Worm (Caenorhabditis elegans) whole organism, midembryonic: ENCODE measurements around the gene oac-2.

Experiments used
- T22C8.4 ChIP-seq: fragments of 200-800 bp; sonication (Bioruptor generic); IDR thresholded peaks from 2 replicates; pipeline ENCODE4 v1.3.6; 2022; ENCODE audit warnings: missing genetic modification characterization, missing compliant biosample characterization
- cog-1 ChIP-seq: sonication (generic microtip); optimal IDR thresholded peaks from 2 replicates; lab custom pipeline; 2016; ENCODE audit warnings: missing genetic modification characterization, missing compliant biosample characterization
- flt-1 ChIP-seq: fragments of 200-800 bp; sonication (Bioruptor generic); IDR thresholded peaks from 2 replicates; pipeline ENCODE4 v1.3.6; 2022; ENCODE audit warnings: missing genetic modification characterization, missing compliant biosample characterization
- med-1 ChIP-seq: sonication (generic microtip); optimal IDR thresholded peaks from 2 replicates; lab custom pipeline; 2017; ENCODE audit warnings: missing genetic modification characterization, mild to moderate bottlenecking, missing compliant biosample characterization, antibody characterized with exemption, missing genetic modification reagents; ENCODE audit not compliant: insufficient read depth
- ref-1 ChIP-seq: fragments of 200-800 bp; sonication (Bioruptor generic); conservative IDR thresholded peaks from 2 replicates; pipeline ENCODE4 v1.3.6; 2022; ENCODE audit warnings: missing genetic modification reagents, missing genetic modification characterization, missing compliant biosample characterization
- tab-1 ChIP-seq: fragments of 200-800 bp; sonication (Bioruptor generic); IDR thresholded peaks from 2 replicates; pipeline ENCODE4 v1.3.6; 2022; ENCODE audit warnings: missing genetic modification characterization, missing compliant biosample characterization
- ztf-23 ChIP-seq: fragments of 200-800 bp; sonication (Bioruptor generic); IDR thresholded peaks from 2 replicates; pipeline ENCODE4 v1.3.6; 2022; ENCODE audit warnings: missing genetic modification reagents, missing genetic modification characterization, missing compliant biosample characterization
- ztf-29 ChIP-seq: fragments of 200-800 bp; sonication (Bioruptor generic); IDR thresholded peaks from 2 replicates; pipeline ENCODE4 v1.3.6; 2022; ENCODE audit warnings: missing genetic modification reagents, missing genetic modification characterization, missing compliant biosample characterization

ce11 chrV:3455135-3455747, 19.7 kb downstream of the oac-2 start:
- TF ChIP-seq cog-1 (tag; lab: Kevin White, UChicago) (no peak), flt-1 (no peak), T22C8.4 (GFP tag; lab: Robert Waterston, UW) (no peak), tab-1 (no peak), ref-1 (no peak), ztf-23 (GFP tag; lab: Robert Waterston, UW) (no peak), med-1 (no peak), ztf-29 (no peak)
